Worm (Caenorhabditis elegans): ENCODE results near the gene pat-6.

ce11 chrIV:261607-262006 is 2.4 kb downstream of the pat-6 start, which contains the start of gene pqbp-1.1:
- no peak for TF ChIP-seq dao-5 (tag; optimal IDR thresholded peaks at IDR 0.05)
- TF ChIP-seq him-1 (tag; optimal IDR thresholded peaks at IDR 0.05) = no peak
